Fruit fly (Drosophila melanogaster): ENCODE data around the gene ppk21.

ppk21 gene

DNA sequence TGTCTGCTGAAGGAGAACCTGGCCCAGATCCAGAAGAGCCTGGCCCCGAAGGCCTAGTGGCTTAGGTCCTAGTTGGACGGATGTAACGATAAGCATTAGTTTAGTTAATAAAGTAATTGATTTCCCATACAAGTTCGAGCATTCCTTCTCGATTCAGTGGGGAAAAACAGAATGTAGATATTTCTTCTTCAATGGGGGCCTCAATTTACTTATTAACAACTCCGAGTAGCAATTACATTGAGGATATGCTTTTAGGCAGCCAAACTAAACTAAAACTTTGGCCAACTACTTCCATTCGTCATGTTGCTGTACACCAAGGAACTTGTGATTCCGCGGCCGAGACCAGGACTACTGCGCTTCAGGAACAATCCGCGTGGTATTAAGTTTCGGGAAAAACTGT lies 7.6 kb downstream of the ppk21 start, which contains the start of gene ppk19:
Gene ppk19 (plus strand): TSS at position 301 of the 400 bp plus-strand sequence.
- TF ChIP-seq D (optimal IDR thresholded peaks at IDR 0.05), result no peak
- no peak for TF ChIP-seq D (GFP tag; optimal IDR thresholded peaks at IDR 0.05)
- TF ChIP-seq onecut (GFP tag; IDR thresholded peaks at IDR 0.05), result no peak
- TF ChIP-seq NFAT (GFP tag; IDR thresholded peaks at IDR 0.05), result no peak
- no peak for TF ChIP-seq CG3407 (GFP tag; optimal IDR thresholded peaks at IDR 0.05)
- TF ChIP-seq CG9876 (GFP tag; optimal IDR thresholded peaks at IDR 0.05), result no peak
- no peak for TF ChIP-seq sqz (GFP tag; optimal IDR thresholded peaks at IDR 0.05)
- no peak for TF ChIP-seq fd64A (GFP tag; optimal IDR thresholded peaks at IDR 0.05)

- TF ChIP-seq dan (GFP tag; IDR thresholded peaks at IDR 0.05) (no peak), CG31365 (tag; optimal IDR thresholded peaks at IDR 0.05) (peak; percentile 14), wek (GFP tag; optimal IDR thresholded peaks at IDR 0.05) (peak; percentile 99), CTCF (GFP tag; optimal IDR thresholded peaks at IDR 0.05) (no peak), lmd (GFP tag; IDR thresholded peaks at IDR 0.05) (no peak), Xbp1 (GFP tag; optimal IDR thresholded peaks at IDR 0.05) (peak; percentile 79), HmgD (GFP tag; optimal IDR thresholded peaks at IDR 0.05) (no peak), HHEX (GFP tag; optimal IDR thresholded peaks at IDR 0.05) (peak; percentile 53), ERR (GFP tag; optimal IDR thresholded peaks at IDR 0.05) (peak; percentile 41), Scr (GFP tag; IDR thresholded peaks at IDR 0.05; ENCODE audit: partially characterized antibody) (peak; percentile 88), ttk (GFP tag; IDR thresholded peaks at IDR 0.05) (no peak), kay (GFP tag; optimal IDR thresholded peaks at IDR 0.05) (no peak), seq (GFP tag; IDR thresholded peaks at IDR 0.05) (peak; percentile 58), CG12942 (GFP tag; optimal IDR thresholded peaks at IDR 0.05) (peak; percentile 57), shn (GFP tag; optimal IDR thresholded peaks at IDR 0.05) (peak; percentile 70), CG18011 (GFP tag; optimal IDR thresholded peaks at IDR 0.05) (no peak), Atf6 (GFP tag; IDR thresholded peaks at IDR 0.05) (peak; percentile 76), Dp (GFP tag; optimal IDR thresholded peaks at IDR 0.05) (peak; percentile 59), CG8281 (tag; optimal IDR thresholded peaks at IDR 0.05) (no peak), Hey (tag; optimal IDR thresholded peaks at IDR 0.05) (no peak), pros (GFP tag; optimal IDR thresholded peaks at IDR 0.05) (no peak), CG11504 (tag; optimal IDR thresholded peaks at IDR 0.05) (no peak), CG14014 (GFP tag; IDR thresholded peaks at IDR 0.05) (peak; percentile 79), repo (GFP tag; optimal IDR thresholded peaks at IDR 0.05) (peak; percentile 73), CG5180 (GFP tag; optimal IDR thresholded peaks at IDR 0.05) (no peak), CG12104 (GFP tag; optimal IDR thresholded peaks at IDR 0.05) (peak; percentile 6), gcm (GFP tag; optimal IDR thresholded peaks at IDR 0.05) (peak; percentile 33), jigr1 (GFP tag; IDR thresholded peaks at IDR 0.05) (no peak), trh (GFP tag; optimal IDR thresholded peaks at IDR 0.05) (no peak), C15 (GFP tag; IDR thresholded peaks at IDR 0.05) (no peak), Opbp (GFP tag; IDR thresholded peaks at IDR 0.05; ENCODE audit: partially characterized antibody) (peak; percentile 88), Dfd (GFP tag; optimal IDR thresholded peaks at IDR 0.05) (no peak), MTF-1 (GFP tag; optimal IDR thresholded peaks at IDR 0.05; ENCODE audit: borderline replicate concordance) (no peak), vvl (GFP tag; IDR thresholded peaks at IDR 0.05) (peak; percentile 52; the same call in 1 of the 2 replicates), gem (tag; optimal IDR thresholded peaks at IDR 0.05) (no peak), ro (GFP tag; IDR thresholded peaks at IDR 0.05) (no peak), fu2 (GFP tag; optimal IDR thresholded peaks at IDR 0.05) (peak; percentile 68), ab (GFP tag; optimal IDR thresholded peaks at IDR 0.05) (no peak), Hr51 (GFP tag; optimal IDR thresholded peaks at IDR 0.05) (peak in 1 of 2 experiments; percentile 70), luna (GFP tag; optimal IDR thresholded peaks at IDR 0.05) (peak; percentile 20), schlank (tag; optimal IDR thresholded peaks at IDR 0.05) (no peak), CG3281 (GFP tag; optimal IDR thresholded peaks at IDR 0.05) (no peak), yki (optimal IDR thresholded peaks at IDR 0.05) (no peak), odd (GFP tag; optimal IDR thresholded peaks at IDR 0.05) (no peak)
Observed at dm6 chr3R:29675333-29675732, 10.8 kb downstream of the ppk21 start, which contains the start of the genes Bub3 and Cap-D2. Bub3 (minus strand) TSS chr3R:29675421. Cap-D2 (plus strand) TSS chr3R:29675651.

Data from whole organism, embryonic.